Fruit fly (Drosophila melanogaster): ENCODE measurements around the gene CG34148.

The CG34148 gene

dm6 chr3R:21834234-21835070 lies 44.0 kb downstream of the CG34148 start:
- TF ChIP-seq pad (GFP tag; optimal IDR thresholded peaks at IDR 0.05) (no peak), tj (GFP tag; optimal IDR thresholded peaks at IDR 0.05) (no peak), CG5204 (GFP tag; optimal IDR thresholded peaks at IDR 0.05) (no peak), cnc (optimal IDR thresholded peaks at IDR 0.05) (no peak), CG12768 (GFP tag; optimal IDR thresholded peaks at IDR 0.05) (no peak), kay (GFP tag; ENCODE audit: borderline replicate concordance) (no peak), CG11617 (GFP tag; optimal IDR thresholded peaks at IDR 0.05) (no peak), CG1620 (GFP tag; optimal IDR thresholded peaks at IDR 0.05) (no peak), toe (GFP tag; optimal IDR thresholded peaks at IDR 0.05) (no peak), CG7101 (tag; optimal IDR thresholded peaks at IDR 0.05) (no peak), CG14711 (tag; optimal IDR thresholded peaks at IDR 0.05) (no peak), ovo (GFP tag; optimal IDR thresholded peaks at IDR 0.05) (no peak), Hr96 (GFP tag; optimal IDR thresholded peaks at IDR 0.05) (no peak), Clk (GFP tag; optimal IDR thresholded peaks at IDR 0.05) (no peak), cic (GFP tag; optimal IDR thresholded peaks at IDR 0.05) (no peak), Crg-1 (GFP tag; optimal IDR thresholded peaks at IDR 0.05) (no peak), CG7045 (GFP tag; optimal IDR thresholded peaks at IDR 0.05) (no peak), bab1 (GFP tag; optimal IDR thresholded peaks at IDR 0.05) (no peak)

DNA sequence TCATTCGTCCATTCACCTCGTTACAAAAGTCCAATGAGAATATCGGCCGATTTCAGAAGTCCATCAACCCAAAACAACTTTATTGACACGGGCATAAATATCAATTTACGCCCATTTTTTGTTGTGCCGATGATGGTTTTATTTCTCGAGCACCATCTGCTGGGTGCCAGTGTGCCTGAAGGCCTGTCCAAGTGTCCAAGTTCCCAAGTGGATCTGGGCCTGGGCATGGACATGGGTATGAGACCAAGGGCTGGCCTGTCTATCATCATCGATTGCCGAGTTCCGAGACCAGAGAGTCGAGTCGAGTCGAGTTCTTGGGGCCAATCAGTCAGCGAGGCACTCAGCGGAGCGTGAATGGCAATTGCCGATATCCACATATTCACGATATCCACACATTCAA lies 46.3 kb downstream of the CG34148 start, which contains the start of gene Gr93a:
Gr93a (plus strand) TSS at position 301 of the 400 bp plus-strand sequence.
- TF ChIP-seq CG5204 (GFP tag; optimal IDR thresholded peaks at IDR 0.05) (no peak), Hr96 (GFP tag; optimal IDR thresholded peaks at IDR 0.05) (no peak), kay (GFP tag; ENCODE audit: borderline replicate concordance) (no peak), pad (GFP tag; optimal IDR thresholded peaks at IDR 0.05) (no peak), CG11617 (GFP tag; optimal IDR thresholded peaks at IDR 0.05) (no peak), toe (GFP tag; optimal IDR thresholded peaks at IDR 0.05) (no peak), CG14711 (tag; optimal IDR thresholded peaks at IDR 0.05) (no peak), cnc (optimal IDR thresholded peaks at IDR 0.05) (no peak), cic (GFP tag; optimal IDR thresholded peaks at IDR 0.05) (no peak), CG1620 (GFP tag; optimal IDR thresholded peaks at IDR 0.05) (no peak), CG12768 (GFP tag; optimal IDR thresholded peaks at IDR 0.05) (no peak), ovo (GFP tag; optimal IDR thresholded peaks at IDR 0.05) (no peak), Crg-1 (GFP tag; optimal IDR thresholded peaks at IDR 0.05) (no peak), Clk (GFP tag; optimal IDR thresholded peaks at IDR 0.05) (no peak), Mnt (GFP tag; optimal IDR thresholded peaks at IDR 0.05) (no peak), CG7101 (tag; optimal IDR thresholded peaks at IDR 0.05) (no peak), tj (GFP tag; optimal IDR thresholded peaks at IDR 0.05) (no peak)

DNA sequence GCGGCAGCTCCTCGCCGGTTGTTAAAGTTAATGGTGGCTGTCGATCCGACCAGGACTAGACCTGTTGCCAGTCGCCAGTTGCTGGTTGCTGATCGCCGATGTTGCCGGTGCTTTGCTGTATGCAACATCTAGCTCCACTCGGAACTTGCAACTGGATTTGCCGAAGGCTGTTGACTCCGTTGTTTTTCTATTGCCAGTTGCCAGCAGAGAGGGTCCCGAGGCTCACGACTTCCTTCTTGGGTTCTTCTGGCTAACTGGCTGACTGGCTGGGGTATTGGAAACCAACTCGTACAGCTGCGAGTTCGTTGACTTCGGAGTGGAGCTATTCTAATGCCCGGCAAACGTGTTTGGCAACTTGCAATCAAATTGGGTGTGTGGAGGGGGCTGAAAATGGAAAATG lies 47.4 kb downstream of the CG34148 start:
- no peak for TF ChIP-seq CG33017 (tag; optimal IDR thresholded peaks at IDR 0.05)
- TF ChIP-seq CG1620 (GFP tag; optimal IDR thresholded peaks at IDR 0.05), result no peak
- no peak for TF ChIP-seq tj (GFP tag; optimal IDR thresholded peaks at IDR 0.05)
- TF ChIP-seq toe (GFP tag; optimal IDR thresholded peaks at IDR 0.05), result no peak
- no peak for TF ChIP-seq CG11617 (GFP tag; optimal IDR thresholded peaks at IDR 0.05)
- no peak for TF ChIP-seq Clk (GFP tag; optimal IDR thresholded peaks at IDR 0.05)
- TF ChIP-seq pad (GFP tag; optimal IDR thresholded peaks at IDR 0.05), result no peak
- no peak for TF ChIP-seq CG7101 (tag; optimal IDR thresholded peaks at IDR 0.05)
- TF ChIP-seq CG12768 (GFP tag; optimal IDR thresholded peaks at IDR 0.05), result no peak
- no peak for TF ChIP-seq cic (GFP tag; optimal IDR thresholded peaks at IDR 0.05)
- no peak for TF ChIP-seq kay (GFP tag; ENCODE audit: borderline replicate concordance)
- TF ChIP-seq ovo (GFP tag; optimal IDR thresholded peaks at IDR 0.05), result no peak
- TF ChIP-seq cnc (optimal IDR thresholded peaks at IDR 0.05), result no peak
- no peak for TF ChIP-seq CG14711 (tag; optimal IDR thresholded peaks at IDR 0.05)
- TF ChIP-seq Crg-1 (GFP tag; optimal IDR thresholded peaks at IDR 0.05), result no peak
- no peak for TF ChIP-seq bab1 (GFP tag; optimal IDR thresholded peaks at IDR 0.05)
- TF ChIP-seq CG5204 (GFP tag; optimal IDR thresholded peaks at IDR 0.05), result no peak
- TF ChIP-seq CG7045 (GFP tag; optimal IDR thresholded peaks at IDR 0.05), result no peak
- TF ChIP-seq Hr96 (GFP tag; optimal IDR thresholded peaks at IDR 0.05), result no peak
- TF ChIP-seq Mnt (GFP tag; optimal IDR thresholded peaks at IDR 0.05), result no peak

- no peak for TF ChIP-seq Hr96 (GFP tag; optimal IDR thresholded peaks at IDR 0.05)
- TF ChIP-seq CG33017 (tag; optimal IDR thresholded peaks at IDR 0.05), result no peak
- TF ChIP-seq Mnt (GFP tag; optimal IDR thresholded peaks at IDR 0.05), result no peak
- TF ChIP-seq CG7101 (tag; optimal IDR thresholded peaks at IDR 0.05), result no peak
- no peak for TF ChIP-seq Crg-1 (GFP tag; optimal IDR thresholded peaks at IDR 0.05)
- TF ChIP-seq ovo (GFP tag; optimal IDR thresholded peaks at IDR 0.05), result no peak
- TF ChIP-seq CG1620 (GFP tag; optimal IDR thresholded peaks at IDR 0.05), result no peak
- no peak for TF ChIP-seq toe (GFP tag; optimal IDR thresholded peaks at IDR 0.05)
- TF ChIP-seq tj (GFP tag; optimal IDR thresholded peaks at IDR 0.05), result no peak
- no peak for TF ChIP-seq pad (GFP tag; optimal IDR thresholded peaks at IDR 0.05)
- TF ChIP-seq CG11617 (GFP tag; optimal IDR thresholded peaks at IDR 0.05), result no peak
- no peak for TF ChIP-seq kay (GFP tag; ENCODE audit: borderline replicate concordance)
- no peak for TF ChIP-seq Clk (GFP tag; optimal IDR thresholded peaks at IDR 0.05)
- TF ChIP-seq bab1 (GFP tag; optimal IDR thresholded peaks at IDR 0.05), result no peak
- TF ChIP-seq CG7045 (GFP tag; optimal IDR thresholded peaks at IDR 0.05), result no peak
- TF ChIP-seq CG14711 (tag; optimal IDR thresholded peaks at IDR 0.05), result no peak
- TF ChIP-seq CG5204 (GFP tag; optimal IDR thresholded peaks at IDR 0.05), result no peak
- no peak for TF ChIP-seq CG12768 (GFP tag; optimal IDR thresholded peaks at IDR 0.05)
- no peak for TF ChIP-seq cnc (optimal IDR thresholded peaks at IDR 0.05)
- TF ChIP-seq cic (GFP tag; optimal IDR thresholded peaks at IDR 0.05), result no peak
These were observed 48.2 kb downstream of the CG34148 start for dm6 chr3R:21830303-21830707.

DNA sequence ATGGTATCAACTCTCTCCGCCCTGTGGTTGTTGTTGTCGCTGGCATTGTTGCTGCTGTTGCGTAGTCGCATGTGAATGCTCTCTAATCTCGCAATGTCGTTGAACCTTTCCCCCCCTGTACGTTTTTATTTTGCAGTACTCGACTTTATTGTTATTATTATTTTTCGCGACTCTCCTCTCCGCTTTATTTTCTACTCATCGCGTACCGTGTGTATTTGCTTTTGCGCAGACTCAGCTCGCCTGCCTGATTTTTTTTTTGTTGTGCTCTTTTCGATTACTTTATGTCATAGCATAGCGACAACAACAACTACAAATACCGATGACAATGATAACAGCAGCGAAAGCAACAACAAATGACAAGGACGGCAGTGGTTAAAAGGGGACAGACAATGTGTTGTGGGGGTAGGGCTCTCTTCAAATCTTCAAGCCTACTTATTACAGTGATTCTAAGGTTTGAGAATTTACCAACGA lies 49.0 kb downstream of the CG34148 start:
- TF ChIP-seq pad (GFP tag; optimal IDR thresholded peaks at IDR 0.05) (peak; percentile 47), cnc (optimal IDR thresholded peaks at IDR 0.05) (no peak), kay (GFP tag; ENCODE audit: borderline replicate concordance) (no peak), CG5204 (GFP tag; optimal IDR thresholded peaks at IDR 0.05) (no peak), CG7101 (tag; optimal IDR thresholded peaks at IDR 0.05) (no peak), tj (GFP tag; optimal IDR thresholded peaks at IDR 0.05) (peak; percentile 67)
